Fruit fly (Drosophila melanogaster) S2 (cell line): ENCODE results near the gene PH4alphaNE1.

Source experiments
- CG8478 ChIP-seq: fragments of >200 bp; optimal IDR thresholded peaks from 2 replicates; lab custom pipeline; 2018
- CTCF ChIP-seq, 2 experiments: fragments of >200 bp; optimal IDR thresholded peaks; 2 replicates each; lab custom pipeline; 2018

dm6 chr3R:30526799-30527465 is 26.8 kb upstream of the PH4alphaNE1 start, which contains the start of gene jdp:
- TF ChIP-seq CTCF (optimal IDR thresholded peaks at IDR 0.05; lab: Kevin White, UChicago) (no peak), CG8478 (lab: Kevin White, UChicago) (no peak)
